Fruit fly (Drosophila melanogaster): Measurements from ENCODE around the gene ArgRS.

ArgRS gene

DNA sequence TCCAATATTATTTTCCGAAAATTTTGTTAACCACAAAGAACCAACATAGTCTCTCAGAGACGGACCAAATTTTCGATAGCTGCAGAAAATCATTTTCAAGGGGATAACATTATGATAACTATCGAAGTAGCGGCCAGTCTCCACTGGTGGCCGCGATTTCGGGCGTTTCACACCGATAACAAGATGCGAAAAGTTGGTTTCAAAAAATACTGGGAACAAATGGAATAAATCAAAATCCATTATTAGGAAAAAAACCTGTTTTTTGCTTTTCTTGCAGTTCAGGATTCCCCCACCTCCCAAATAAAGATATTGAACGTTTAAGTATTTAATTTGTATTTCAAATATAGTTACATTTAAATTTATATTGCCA is 43.3 kb upstream of the ArgRS start, which contains the start of gene tay (continued):
- TF ChIP-seq NfI (GFP tag; optimal IDR thresholded peaks at IDR 0.05): no peak
- TF ChIP-seq CG1529 (GFP tag; optimal IDR thresholded peaks at IDR 0.05): no peak
- TF ChIP-seq CG18262 (tag; optimal IDR thresholded peaks at IDR 0.05): no peak
- no peak for TF ChIP-seq wdn (GFP tag; IDR thresholded peaks at IDR 0.05)
- TF ChIP-seq TFAM (GFP tag; optimal IDR thresholded peaks at IDR 0.05): no peak
- no peak for TF ChIP-seq shn (GFP tag; optimal IDR thresholded peaks at IDR 0.05)
- no peak for TF ChIP-seq CG3281 (GFP tag; optimal IDR thresholded peaks at IDR 0.05)
- peak in 1 of 2 experiments; percentile 66 for TF ChIP-seq Hr78 (GFP tag; optimal IDR thresholded peaks at IDR 0.05)
- TF ChIP-seq insv (GFP tag; optimal IDR thresholded peaks at IDR 0.05): no peak
- TF ChIP-seq Nf-YA (GFP tag; IDR thresholded peaks at IDR 0.05): no peak
- TF ChIP-seq fru (optimal IDR thresholded peaks at IDR 0.05): no peak
- TF ChIP-seq CG6272 (GFP tag; IDR thresholded peaks at IDR 0.05): no peak
- TF ChIP-seq al (GFP tag; IDR thresholded peaks at IDR 0.05): 0 out of 2 replicates have a peak, but pooled peaks have one; percentile 11
- TF ChIP-seq CG12219 (GFP tag; optimal IDR thresholded peaks at IDR 0.05): no peak
- TF ChIP-seq tll (GFP tag; optimal IDR thresholded peaks at IDR 0.05): no peak
- TF ChIP-seq Sox102F (GFP tag; optimal IDR thresholded peaks at IDR 0.05): no peak
- TF ChIP-seq CG7372 (GFP tag; IDR thresholded peaks at IDR 0.05): no peak
- TF ChIP-seq trh (GFP tag; optimal IDR thresholded peaks at IDR 0.05): no peak
- no peak for TF ChIP-seq D19A (tag; optimal IDR thresholded peaks at IDR 0.05)
- TF ChIP-seq CG1792 (GFP tag; optimal IDR thresholded peaks at IDR 0.05): no peak
- no peak for TF ChIP-seq fd64A (GFP tag; optimal IDR thresholded peaks at IDR 0.05)
- peak; percentile 15 for TF ChIP-seq B-H2 (GFP tag; optimal IDR thresholded peaks at IDR 0.05)
- TF ChIP-seq wek (GFP tag; optimal IDR thresholded peaks at IDR 0.05): no peak
- no peak for TF ChIP-seq CG14667 (GFP tag; IDR thresholded peaks at IDR 0.05)
- TF ChIP-seq gsb (GFP tag; IDR thresholded peaks at IDR 0.05): no peak
- no peak for TF ChIP-seq CG18011 (GFP tag; optimal IDR thresholded peaks at IDR 0.05)
- TF ChIP-seq ttk (GFP tag; IDR thresholded peaks at IDR 0.05): no peak
- no peak for TF ChIP-seq Camta (GFP tag; optimal IDR thresholded peaks at IDR 0.05)
- no peak for TF ChIP-seq tgo (GFP tag; IDR thresholded peaks at IDR 0.05)
- TF ChIP-seq chm (GFP tag; IDR thresholded peaks at IDR 0.05): no peak
- peak; percentile 57; the same call in 1 of the 2 replicates for TF ChIP-seq inv (GFP tag; IDR thresholded peaks at IDR 0.05; ENCODE audit: partially characterized antibody)
- TF ChIP-seq usp (GFP tag; optimal IDR thresholded peaks at IDR 0.05): no peak
- no peak for TF ChIP-seq en (GFP tag; optimal IDR thresholded peaks at IDR 0.05)
- no peak for TF ChIP-seq H2.0 (GFP tag; IDR thresholded peaks at IDR 0.05)
- peak; percentile 74 for TF ChIP-seq HLH4C (GFP tag; IDR thresholded peaks at IDR 0.05; ENCODE audit: partially characterized antibody)
- peak; percentile 1 for TF ChIP-seq CG12299 (tag; optimal IDR thresholded peaks at IDR 0.05)

DNA sequence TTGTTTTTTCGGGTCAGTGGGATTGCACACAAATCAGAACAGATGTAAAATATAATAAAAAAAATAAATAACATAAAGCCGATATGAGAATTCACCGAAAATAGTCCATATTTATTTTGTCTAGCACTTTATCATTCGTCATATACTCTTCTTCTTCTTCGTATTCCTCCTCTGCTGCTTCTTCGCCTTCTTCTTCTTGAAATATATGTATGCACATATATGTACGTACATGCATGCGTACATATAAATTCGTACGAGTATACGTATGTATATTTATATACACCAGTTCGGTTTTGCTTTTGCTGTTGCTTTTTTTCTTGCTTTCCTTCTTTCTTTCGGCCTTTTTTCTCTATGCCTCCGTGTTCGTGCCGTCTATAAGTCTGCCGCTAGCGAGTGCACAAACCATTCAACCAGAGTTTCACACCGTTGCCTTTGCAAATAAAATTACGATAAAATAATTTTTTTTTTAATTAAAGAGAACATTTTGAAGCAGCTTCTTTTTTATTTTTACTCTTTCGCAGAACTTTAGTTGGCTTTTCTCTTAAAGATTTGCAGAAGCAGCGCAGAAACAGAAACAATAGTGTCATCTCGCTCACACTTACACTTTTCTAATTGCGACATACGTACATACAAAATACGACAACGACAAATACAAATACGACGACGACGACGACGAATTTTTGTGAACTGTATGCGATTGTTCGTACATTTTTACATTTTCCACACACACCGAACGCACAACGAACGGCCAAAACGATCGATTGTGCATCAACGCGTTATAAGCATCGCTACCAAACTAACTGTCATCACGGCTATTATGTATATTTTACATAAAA is 42.7 kb upstream of the ArgRS start:
- TF ChIP-seq B-H2 (GFP tag; optimal IDR thresholded peaks at IDR 0.05): peak; percentile 32
- peak; percentile 58 for TF ChIP-seq cg (GFP tag; optimal IDR thresholded peaks at IDR 0.05)
- TF ChIP-seq slbo (GFP tag; IDR thresholded peaks at IDR 0.05): no peak
- peak; percentile 17; the same call in 1 of the 2 replicates for TF ChIP-seq MBD-R2 (GFP tag; IDR thresholded peaks at IDR 0.05)
- peak; percentile 79 for TF ChIP-seq pita (GFP tag; optimal IDR thresholded peaks at IDR 0.05)
- peak; percentile 46 for TF ChIP-seq sens (GFP tag)
- peak; percentile 57 for TF ChIP-seq CG10543 (GFP tag; optimal IDR thresholded peaks at IDR 0.05)
- TF ChIP-seq CG6791 (GFP tag; IDR thresholded peaks at IDR 0.05; ENCODE audit: partially characterized antibody): peak; percentile 63; the same call in 2 of the 3 replicates
- no peak for TF ChIP-seq CG32532 (GFP tag; IDR thresholded peaks at IDR 0.05)
- peak; percentile 30 for TF ChIP-seq CG2712 (tag; optimal IDR thresholded peaks at IDR 0.05)
- TF ChIP-seq sob (GFP tag; IDR thresholded peaks at IDR 0.05): peak; percentile 51; the same call in 1 of the 2 replicates
- TF ChIP-seq gfzf (GFP tag; optimal IDR thresholded peaks at IDR 0.05): peak; percentile 6
- peak; percentile 16; the same call in 1 of the 2 replicates for TF ChIP-seq Adf1 (GFP tag; IDR thresholded peaks at IDR 0.05)
- TF ChIP-seq CTCF (GFP tag; optimal IDR thresholded peaks at IDR 0.05): peak; percentile 55
- peak; percentile 36 for TF ChIP-seq Fer1 (GFP tag; optimal IDR thresholded peaks at IDR 0.05)
- TF ChIP-seq CG17829 (tag; optimal IDR thresholded peaks at IDR 0.05): peak; percentile 2
- TF ChIP-seq dimm (GFP tag; IDR thresholded peaks at IDR 0.05): no peak
